Fruit fly (Drosophila melanogaster) Kc167 (cell line): ENCODE measurements around the gene tnc.

Experiments used
- Myc ChIP-seq: fragments of >200 bp; optimal IDR thresholded peaks from 2 replicates; lab custom pipeline; 2017; ENCODE audit warnings: missing external identifiers
- Sin3A ChIP-seq: fragments of >200 bp; optimal IDR thresholded peaks from 2 replicates; lab custom pipeline; 2018; ENCODE audit warnings: missing external identifiers
- h ChIP-seq: fragments of >200 bp; optimal IDR thresholded peaks from 3 replicates; lab custom pipeline; 2018; ENCODE audit warnings: missing external identifiers
- insv ChIP-seq: fragments of >200 bp; optimal IDR thresholded peaks from 3 replicates; lab custom pipeline; 2018; ENCODE audit warnings: missing external identifiers
- psq ChIP-seq: fragments of >200 bp; optimal IDR thresholded peaks from 2 replicates; lab custom pipeline; 2017; ENCODE audit warnings: missing external identifiers
- ttk ChIP-seq: sonication (Bioruptor generic); optimal IDR thresholded peaks from 2 replicates; lab custom pipeline; 2017; ENCODE audit warnings: missing external identifiers

tnc gene

dm6 chr3R:25012016-25012415 lies 27.8 kb downstream of the tnc start:
- TF ChIP-seq h (lab: Kevin White, UChicago), result no peak

dm6 chr3R:25023056-25023455 lies 38.9 kb downstream of the tnc start, which contains the start of gene beta4GalT7:
Gene beta4GalT7, plus strand, starts transcription at chr3R:25023256.
- TF ChIP-seq Sin3A (lab: Kevin White, UChicago), result no peak

DNA sequence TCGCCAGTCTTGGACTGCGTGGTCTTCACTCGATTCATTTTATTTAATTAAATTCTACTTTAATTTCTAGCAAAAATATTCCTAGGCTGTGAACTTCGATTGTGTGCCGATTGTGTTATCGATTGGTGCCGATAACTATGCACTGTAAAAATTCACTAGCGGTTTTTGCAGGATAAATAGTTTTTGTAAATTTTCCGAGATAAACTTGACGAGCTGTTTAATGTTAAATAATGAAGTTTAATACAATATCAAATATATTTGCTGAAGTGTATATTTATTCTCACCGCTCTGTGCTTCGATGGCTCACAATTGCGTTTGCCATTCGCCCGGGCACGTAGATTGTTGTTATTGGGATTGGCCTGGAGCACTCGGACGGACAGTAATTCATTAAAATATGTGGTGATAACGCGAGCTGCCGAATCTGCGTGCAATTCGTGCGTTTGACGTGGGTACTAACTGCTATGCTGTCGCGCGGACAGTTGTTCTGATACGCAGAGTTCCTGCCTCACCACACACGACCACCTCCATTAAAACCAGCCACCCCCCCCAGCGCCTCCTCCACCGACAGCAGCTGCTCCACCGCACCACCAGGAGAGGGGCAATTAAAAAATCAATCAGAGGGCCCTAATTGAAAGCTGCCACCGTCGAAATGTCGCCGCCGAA lies 40.8 kb downstream of the tnc start, which contains the start of the genes EMC6 and Hr96:
Gene EMC6 (minus strand): TSS at position 123 of the 663 bp plus-strand sequence.
Gene Hr96 (plus strand): TSS at position 341 of the 663 bp plus-strand sequence.
- TF ChIP-seq h (lab: Kevin White, UChicago) (no peak), Sin3A (lab: Kevin White, UChicago) (no peak), Myc (no peak), psq (no peak), insv (lab: Kevin White, UChicago) (no peak), ttk (lab: Kevin White, UChicago) (no peak)

DNA sequence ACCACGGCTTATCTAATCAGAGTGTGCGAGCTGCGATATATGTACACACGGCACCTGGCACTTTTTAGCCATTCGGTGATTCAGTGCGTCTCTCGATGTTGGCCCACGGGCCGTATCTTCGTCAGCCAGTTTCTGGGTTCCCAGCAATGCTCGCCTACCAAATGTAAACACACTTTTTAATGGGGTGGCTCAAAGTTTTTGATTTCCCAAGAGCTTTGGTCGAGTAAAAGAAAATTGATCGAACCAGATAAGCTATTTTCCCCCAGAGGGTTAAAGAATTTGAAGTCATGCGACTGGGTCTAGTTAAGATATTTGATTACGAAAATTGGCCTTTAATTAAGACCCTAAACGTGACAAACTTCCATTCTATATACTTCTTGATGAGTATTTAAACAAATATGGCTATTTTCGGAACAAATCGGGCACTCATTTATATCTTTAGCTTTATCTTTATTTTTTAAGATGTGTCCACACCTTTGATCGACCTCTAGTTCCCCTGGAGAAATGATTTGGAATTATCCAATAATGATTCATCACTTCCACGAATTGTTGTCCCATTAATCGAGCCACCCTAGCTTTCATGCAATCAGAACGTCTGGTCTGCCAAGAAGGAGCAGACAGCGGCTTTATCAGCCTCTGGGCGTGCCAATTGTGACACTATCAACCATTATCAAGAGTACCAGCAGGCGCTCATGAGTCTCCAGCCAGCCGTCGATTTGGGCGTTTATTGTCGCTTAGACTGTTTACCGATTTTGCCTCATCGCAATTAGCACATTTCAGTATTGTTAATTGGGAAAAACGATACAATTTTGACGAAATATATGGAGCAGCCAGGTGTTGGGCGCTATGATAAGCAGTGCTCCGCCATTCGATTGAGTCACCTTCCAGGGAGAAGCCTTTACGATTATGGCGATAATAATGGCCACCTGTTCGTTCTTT lies 43.4 kb downstream of the tnc start:
- TF ChIP-seq ttk (lab: Kevin White, UChicago) (no peak), Sin3A (lab: Kevin White, UChicago) (no peak), insv (lab: Kevin White, UChicago) (no peak), h (lab: Kevin White, UChicago) (no peak), Myc (no peak), psq (no peak)

DNA sequence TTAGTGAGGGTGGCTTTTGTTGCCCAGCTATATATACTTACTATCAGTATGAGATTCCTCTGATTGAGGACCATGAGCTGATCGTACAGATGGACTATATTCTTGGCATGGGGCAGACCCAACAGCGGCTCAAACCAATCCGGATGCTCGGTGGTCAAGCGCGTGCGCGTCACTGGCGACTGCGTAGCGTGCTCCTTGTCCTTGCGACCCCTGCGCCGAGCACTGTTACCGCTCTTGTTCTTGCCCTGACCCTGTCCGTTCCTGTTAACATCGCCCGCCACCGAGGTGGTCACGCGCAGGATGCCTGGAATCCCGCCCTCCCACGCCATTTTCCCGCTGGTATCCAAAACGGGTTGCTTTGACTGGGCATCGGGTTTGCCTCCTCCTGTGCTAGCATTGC lies 48.5 kb downstream of the tnc start:
- no peak for TF ChIP-seq h (lab: Kevin White, UChicago)
- no peak for TF ChIP-seq Myc
- TF ChIP-seq insv (lab: Kevin White, UChicago), result no peak
- TF ChIP-seq Sin3A (lab: Kevin White, UChicago), result no peak
- no peak for TF ChIP-seq ttk (lab: Kevin White, UChicago)
- no peak for TF ChIP-seq psq

DNA sequence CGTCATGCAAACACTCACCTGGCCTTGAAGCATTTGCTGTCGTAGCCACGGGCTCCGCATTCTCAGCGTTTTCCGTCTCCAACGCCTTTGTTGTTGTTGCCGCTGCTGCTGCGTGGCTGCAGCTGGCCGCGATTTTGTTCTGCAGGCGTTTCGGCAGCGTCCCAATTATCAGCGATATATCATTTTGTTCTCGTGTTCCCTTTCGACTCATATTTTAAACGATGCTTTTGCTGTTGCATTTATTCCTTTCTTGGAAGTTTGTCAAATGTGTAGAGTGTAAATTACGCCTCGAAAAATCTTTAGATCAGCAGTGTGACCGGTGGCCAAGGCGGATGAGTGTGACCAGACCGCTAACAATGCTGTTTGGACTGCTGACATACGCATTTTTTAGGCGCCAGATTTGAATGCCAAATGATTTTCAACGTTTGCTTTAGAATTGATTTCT lies 49.0 kb downstream of the tnc start, which contains the start of gene Smg6:
Gene Smg6 (minus strand): TSS at position 324 of the 445 bp plus-strand sequence.
- no peak for TF ChIP-seq Sin3A (lab: Kevin White, UChicago)
- TF ChIP-seq ttk (lab: Kevin White, UChicago), result no peak
- TF ChIP-seq Myc, result no peak
- no peak for TF ChIP-seq h (lab: Kevin White, UChicago)
- TF ChIP-seq insv (lab: Kevin White, UChicago), result no peak
- TF ChIP-seq psq, result no peak

DNA sequence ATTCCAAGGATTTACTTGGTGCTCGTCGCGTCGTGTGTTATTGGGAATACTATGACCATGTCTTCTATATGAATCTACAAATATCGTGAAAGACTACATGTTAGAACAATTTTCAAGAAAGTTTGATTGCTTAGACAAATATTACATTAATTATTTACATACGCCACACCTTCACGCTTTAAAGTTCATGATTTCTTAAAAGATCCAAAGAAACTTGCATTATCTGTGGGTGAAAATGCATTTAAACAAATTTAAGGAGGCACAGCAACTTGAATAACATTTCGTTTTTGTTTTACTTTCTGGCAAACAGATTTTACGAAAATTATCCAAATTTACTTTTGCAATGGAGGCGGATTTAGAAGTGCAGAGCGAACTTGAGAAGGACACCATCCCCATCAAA lies 52.5 kb downstream of the tnc start, which contains the start of gene CG31115:
Gene CG31115 (plus strand): TSS at position 301 of the 400 bp plus-strand sequence.
- no peak for TF ChIP-seq Sin3A (lab: Kevin White, UChicago)
- TF ChIP-seq ttk (lab: Kevin White, UChicago), result no peak
- TF ChIP-seq psq, result no peak
- no peak for TF ChIP-seq h (lab: Kevin White, UChicago)
- TF ChIP-seq Myc, result no peak
- no peak for TF ChIP-seq insv (lab: Kevin White, UChicago)

dm6 chr3R:25039028-25039476 lies 54.9 kb downstream of the tnc start, which contains the start of the genes Ythdf and bai:
Gene Ythdf, minus strand, starts transcription at chr3R:25039249.
Gene bai, plus strand, starts transcription at chr3R:25039374.
- TF ChIP-seq Sin3A (lab: Kevin White, UChicago) (no peak), insv (lab: Kevin White, UChicago) (no peak), psq (no peak), h (lab: Kevin White, UChicago) (no peak), Myc (no peak), ttk (lab: Kevin White, UChicago) (no peak)

DNA sequence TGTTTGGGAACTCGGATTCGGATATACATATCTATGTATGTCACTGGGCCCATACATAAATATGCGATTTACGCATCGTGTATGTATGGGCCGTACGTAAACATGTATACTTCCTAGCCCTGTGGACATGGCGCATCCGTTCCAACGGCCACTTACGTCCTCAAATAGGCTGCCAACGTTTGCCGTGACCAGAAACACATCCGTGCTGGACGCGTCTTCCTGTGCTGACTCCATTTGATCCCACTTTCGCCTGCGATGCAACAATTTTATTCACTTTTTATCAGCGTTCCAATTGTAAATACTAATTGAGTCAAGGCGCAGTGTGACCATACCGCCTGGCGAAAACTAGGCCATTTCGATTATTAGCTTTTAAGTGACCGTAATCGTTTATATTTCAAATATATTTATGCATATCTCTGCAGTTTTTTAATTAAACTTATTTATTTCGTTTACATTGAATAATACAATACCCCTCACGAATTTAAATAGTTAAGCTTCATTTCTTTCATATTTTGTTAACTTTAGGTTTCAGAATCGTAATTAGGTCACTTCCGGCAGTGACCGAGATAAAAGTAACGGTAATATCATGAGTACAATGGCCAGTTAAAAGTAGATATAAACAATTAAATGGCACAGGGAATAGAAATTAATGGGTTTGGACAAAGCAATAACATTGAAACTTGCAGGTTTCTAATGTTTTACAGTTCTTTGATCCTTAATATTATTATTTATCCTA lies 60.8 kb downstream of the tnc start, which contains the start of gene 5PtaseI:
Gene 5PtaseI (minus strand): TSS at position 336 of the 736 bp plus-strand sequence.
- TF ChIP-seq Sin3A (lab: Kevin White, UChicago), result no peak

DNA sequence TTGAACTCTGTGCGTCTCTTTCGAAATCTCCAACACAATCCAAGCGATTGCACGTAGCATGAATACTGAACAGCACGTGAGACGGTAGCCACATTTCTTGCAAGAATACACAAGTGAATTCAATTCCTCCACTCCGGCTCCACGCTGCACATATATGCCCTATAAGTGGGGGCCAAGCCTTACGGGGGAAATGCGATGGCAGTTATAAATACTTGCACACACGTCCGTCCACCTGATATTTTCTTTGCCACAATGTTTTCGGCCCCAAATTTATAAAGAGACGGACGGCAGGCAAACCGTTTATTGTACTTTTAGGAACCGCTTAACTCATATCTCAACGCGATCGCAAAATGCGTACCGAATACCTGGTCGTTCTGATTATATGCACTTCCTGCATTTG lies 61.8 kb downstream of the tnc start, which contains the start of gene CG11786:
Gene CG11786 (plus strand): TSS at position 301 of the 400 bp plus-strand sequence.
- TF ChIP-seq Sin3A (lab: Kevin White, UChicago) (no peak), ttk (lab: Kevin White, UChicago) (no peak), insv (lab: Kevin White, UChicago) (no peak), psq (no peak), h (lab: Kevin White, UChicago) (no peak), Myc (no peak)

DNA sequence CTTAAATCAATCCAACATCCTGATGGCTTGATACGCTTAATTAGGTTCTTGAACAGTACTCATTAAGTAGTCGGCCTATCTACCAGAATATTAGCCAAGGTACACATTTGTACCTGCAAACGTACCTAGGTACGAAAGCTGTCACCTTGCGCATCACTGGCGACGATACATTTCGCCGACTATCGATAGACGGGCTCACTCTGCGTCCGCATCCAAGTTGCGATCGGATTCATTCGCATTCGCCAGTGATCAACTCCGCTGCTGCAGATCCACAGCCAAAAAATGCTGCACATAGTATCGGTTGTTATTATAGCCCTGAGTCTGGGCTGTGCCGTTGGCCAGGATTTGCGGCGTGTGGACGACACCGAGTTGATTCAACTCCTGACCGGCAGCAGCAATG lies 63.3 kb downstream of the tnc start, which contains the start of gene CG11790:
Gene CG11790 (plus strand): TSS at position 203 of the 400 bp plus-strand sequence.
- TF ChIP-seq h (lab: Kevin White, UChicago), result no peak
- no peak for TF ChIP-seq psq
- TF ChIP-seq insv (lab: Kevin White, UChicago), result no peak
- no peak for TF ChIP-seq Sin3A (lab: Kevin White, UChicago)
- no peak for TF ChIP-seq Myc
- TF ChIP-seq ttk (lab: Kevin White, UChicago), result no peak
